Fruit fly (Drosophila melanogaster): ENCODE data around the gene hng3.

The hng3 gene

dm6 chr3L:760201-760600 is 4.9 kb upstream of the hng3 start (continued):
- TF ChIP-seq achi (GFP tag; optimal IDR thresholded peaks at IDR 0.05) (peak; percentile 86), CG6854 (GFP tag; optimal IDR thresholded peaks at IDR 0.05) (peak; percentile 96), CG31627 (GFP tag; optimal IDR thresholded peaks at IDR 0.05) (peak; percentile 87), Sox15 (GFP tag; optimal IDR thresholded peaks at IDR 0.05) (peak; percentile 18), Hr39 (GFP tag; optimal IDR thresholded peaks at IDR 0.05) (peak; percentile 88), CG7368 (GFP tag; optimal IDR thresholded peaks at IDR 0.05) (peak; percentile 65), Hr4 (GFP tag; optimal IDR thresholded peaks at IDR 0.05) (peak; percentile 26), Ets21C (GFP tag; optimal IDR thresholded peaks at IDR 0.05) (peak; percentile 82), CG11294 (GFP tag; IDR thresholded peaks at IDR 0.05) (peak; percentile 36; the same call in 1 of the 2 replicates), cyc (GFP tag; optimal IDR thresholded peaks at IDR 0.05) (peak; percentile 90), topi (GFP tag; optimal IDR thresholded peaks at IDR 0.05) (peak; percentile 95), dsx (GFP tag; optimal IDR thresholded peaks at IDR 0.05; ENCODE audit: poor library complexity, severe bottlenecking) (peak; percentile 59), CG4318 (GFP tag; optimal IDR thresholded peaks at IDR 0.05) (no peak), spab (GFP tag; optimal IDR thresholded peaks at IDR 0.05) (peak; percentile 74), dac (GFP tag; optimal IDR thresholded peaks at IDR 0.05) (no peak), salr (GFP tag; optimal IDR thresholded peaks at IDR 0.05) (peak in 1 of 2 experiments; percentile 38), lz (GFP tag; optimal IDR thresholded peaks at IDR 0.05) (peak; percentile 95)

dm6 chr3L:758516-758915 is 3.2 kb upstream of the hng3 start:
- no peak for TF ChIP-seq Sox15 (GFP tag; optimal IDR thresholded peaks at IDR 0.05)
- TF ChIP-seq Hr38 (GFP tag; optimal IDR thresholded peaks at IDR 0.05) = no peak
- peak; percentile 20 for TF ChIP-seq acj6 (GFP tag; optimal IDR thresholded peaks at IDR 0.05)
- peak; percentile 27 for TF ChIP-seq CG34406 (GFP tag; optimal IDR thresholded peaks at IDR 0.05)
- no peak for TF ChIP-seq CG11762 (GFP tag; optimal IDR thresholded peaks at IDR 0.05; ENCODE audit: insufficient read depth)
- TF ChIP-seq Eip78C (GFP tag) = peak; percentile 60
- peak; percentile 73 for TF ChIP-seq esn (GFP tag; optimal IDR thresholded peaks at IDR 0.05)
- TF ChIP-seq CG11902 (GFP tag; optimal IDR thresholded peaks at IDR 0.05) = peak; percentile 23
- TF ChIP-seq CG6792 (GFP tag; optimal IDR thresholded peaks at IDR 0.05) = peak; percentile 38
- TF ChIP-seq topi (GFP tag; optimal IDR thresholded peaks at IDR 0.05) = peak; percentile 62
- TF ChIP-seq Met (GFP tag; optimal IDR thresholded peaks at IDR 0.05) = peak; percentile 77
- TF ChIP-seq pdm3 (GFP tag; optimal IDR thresholded peaks at IDR 0.05) = peak; percentile 2
- TF ChIP-seq eg (GFP tag; IDR thresholded peaks at IDR 0.05) = no peak
- TF ChIP-seq CG7368 (GFP tag; optimal IDR thresholded peaks at IDR 0.05) = no peak
- TF ChIP-seq cyc (GFP tag; optimal IDR thresholded peaks at IDR 0.05) = peak; percentile 54
- no peak for TF ChIP-seq CG8119 (GFP tag; IDR thresholded peaks at IDR 0.05)
- peak; percentile 83 for TF ChIP-seq svp (GFP tag)
- peak; percentile 72 for TF ChIP-seq Sox102F (GFP tag; optimal IDR thresholded peaks at IDR 0.05)
- TF ChIP-seq Smox (GFP tag; optimal IDR thresholded peaks at IDR 0.05) = peak; percentile 58
- TF ChIP-seq CG6808 (GFP tag; optimal IDR thresholded peaks at IDR 0.05) = no peak
- no peak for TF ChIP-seq dac (GFP tag; optimal IDR thresholded peaks at IDR 0.05)
- peak; percentile 28; the same call in 1 of the 3 replicates for TF ChIP-seq CG6163 (GFP tag; IDR thresholded peaks at IDR 0.05)
- no peak for TF ChIP-seq ss (GFP tag; optimal IDR thresholded peaks at IDR 0.05)
- TF ChIP-seq CG15336 (GFP tag; IDR thresholded peaks at IDR 0.05) = peak; percentile 41
- TF ChIP-seq lz (GFP tag; optimal IDR thresholded peaks at IDR 0.05) = peak; percentile 63
- peak; percentile 32 for TF ChIP-seq CG3919 (GFP tag; optimal IDR thresholded peaks at IDR 0.05)
- peak; percentile 55 for TF ChIP-seq vri (GFP tag; optimal IDR thresholded peaks at IDR 0.05)
- peak; percentile 40 for TF ChIP-seq Eip75B (GFP tag; optimal IDR thresholded peaks at IDR 0.05)
- TF ChIP-seq Hr4 (GFP tag; optimal IDR thresholded peaks at IDR 0.05) = peak; percentile 19
- TF ChIP-seq net (GFP tag; optimal IDR thresholded peaks at IDR 0.05) = no peak
- TF ChIP-seq Hr39 (GFP tag; optimal IDR thresholded peaks at IDR 0.05) = peak; percentile 65
- peak; percentile 27 for TF ChIP-seq achi (GFP tag; optimal IDR thresholded peaks at IDR 0.05)
- TF ChIP-seq CG10631 (GFP tag; optimal IDR thresholded peaks at IDR 0.05) = no peak
- TF ChIP-seq CG32006 (GFP tag; optimal IDR thresholded peaks at IDR 0.05) = peak; percentile 19
- no peak for TF ChIP-seq Gug (GFP tag; IDR thresholded peaks at IDR 0.05)
- peak; percentile 17 for TF ChIP-seq CG8632 (GFP tag; optimal IDR thresholded peaks at IDR 0.05)
- TF ChIP-seq CG31627 (GFP tag; optimal IDR thresholded peaks at IDR 0.05) = peak; percentile 41
- TF ChIP-seq CG4318 (GFP tag; optimal IDR thresholded peaks at IDR 0.05) = no peak
- TF ChIP-seq Ets21C (GFP tag; optimal IDR thresholded peaks at IDR 0.05) = peak; percentile 37
- TF ChIP-seq CG6276 (GFP tag; optimal IDR thresholded peaks at IDR 0.05) = no peak
- no peak for TF ChIP-seq CG16779 (tag; optimal IDR thresholded peaks at IDR 0.05)
- peak; percentile 39 for TF ChIP-seq OdsH (GFP tag; optimal IDR thresholded peaks at IDR 0.05)

All from whole organism, prepupa.